Worm (Caenorhabditis elegans): ENCODE measurements around the gene srg-33.

DNA sequence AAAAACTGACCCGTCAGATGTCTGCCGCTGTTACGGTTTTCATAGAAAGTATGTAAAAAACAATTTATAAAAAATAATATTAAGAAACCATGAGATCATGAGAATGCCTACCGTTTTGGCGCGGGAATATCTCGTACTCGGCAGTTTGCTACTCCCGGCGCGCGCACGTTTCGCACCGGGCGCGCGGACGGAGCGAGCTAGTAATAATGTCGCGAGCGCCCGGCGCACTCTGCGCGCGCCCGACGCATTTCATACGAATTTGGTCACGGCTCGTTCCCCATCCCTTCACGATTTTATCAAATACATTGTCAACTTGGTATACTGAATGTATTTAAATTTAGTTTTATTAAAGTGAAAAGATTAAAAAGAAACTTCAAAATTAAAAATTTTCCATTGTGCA lies 34.0 kb downstream of the srg-33 start:
- TF ChIP-seq snpc-4 (tag; optimal IDR thresholded peaks at IDR 0.05) (no peak), lin-13 (GFP tag; optimal IDR thresholded peaks at IDR 0.05) (no peak), dpl-1 (GFP tag; optimal IDR thresholded peaks at IDR 0.05) (no peak), lsy-2 (tag; optimal IDR thresholded peaks at IDR 0.05) (no peak), ztf-11 (tag; optimal IDR thresholded peaks at IDR 0.05) (no peak)
